Fruit fly (Drosophila melanogaster) ovary, adult (tissue): ENCODE results near the gene kuk.

ENCODE experiments used
- CG17801 ChIP-seq: fragments of 200-800 bp; optimal IDR thresholded peaks from 2 replicates; lab custom pipeline; 2019; ENCODE audit warnings: missing biosample characterization, mild to moderate bottlenecking, missing genetic modification characterization, moderate library complexity; ENCODE audit not compliant: partially characterized antibody

kuk gene

dm6 chr3R:17079859-17080255 lies at the start of gene kuk, which contains the start of gene Keap1:
Gene kuk (plus strand): TSS chr3R:17080244.
Gene Keap1 (minus strand): TSS chr3R:17079945.
- peak; percentile 52 for TF ChIP-seq CG17801 (GFP tag; lab: Kevin White, UChicago)

dm6 chr3R:17031502-17031901 lies 48.5 kb upstream of the kuk start, which contains the start of gene CG31268:
Gene CG31268 (plus strand): TSS chr3R:17031802.
- no peak for TF ChIP-seq CG17801 (GFP tag; lab: Kevin White, UChicago)

dm6 chr3R:17035945-17036344 lies 44.1 kb upstream of the kuk start, which contains the start of gene CG4009:
Gene CG4009 (minus strand): TSS chr3R:17036045.
- no peak for TF ChIP-seq CG17801 (GFP tag; lab: Kevin White, UChicago)

dm6 chr3R:17039993-17040807 lies 39.8 kb upstream of the kuk start, which contains the start of the genes CG18213 and Trm7-32:
Gene CG18213 (minus strand): TSS chr3R:17040203.
Gene Trm7-32 (plus strand): TSS chr3R:17040682.
- no peak for TF ChIP-seq CG17801 (GFP tag; lab: Kevin White, UChicago)

dm6 chr3R:17042838-17043569 lies 37.0 kb upstream of the kuk start, which contains the start of the genes bdwf and Patr-1:
Gene bdwf (minus strand): TSS chr3R:17043136.
Gene Patr-1 (plus strand): TSS chr3R:17043564.
- TF ChIP-seq CG17801 (GFP tag; lab: Kevin White, UChicago), result no peak

- TF ChIP-seq CG17801 (GFP tag; lab: Kevin White, UChicago), result no peak
Observed at dm6 chr3R:17043570-17043923, 36.5 kb upstream of the kuk start.

dm6 chr3R:17048867-17049266 lies 31.2 kb upstream of the kuk start:
- TF ChIP-seq CG17801 (GFP tag; lab: Kevin White, UChicago), result no peak

- TF ChIP-seq CG17801 (GFP tag; lab: Kevin White, UChicago), result no peak
Observed at dm6 chr3R:17052465-17053149, 27.4 kb upstream of the kuk start.

- TF ChIP-seq CG17801 (GFP tag; lab: Kevin White, UChicago), result peak; percentile 23
Observed at dm6 chr3R:17053415-17054177, 26.4 kb upstream of the kuk start, which contains the start of gene Dad. Gene Dad (plus strand): TSS chr3R:17054007.

dm6 chr3R:17054528-17054927 lies 25.5 kb upstream of the kuk start:
- TF ChIP-seq CG17801 (GFP tag; lab: Kevin White, UChicago), result no peak

- peak; percentile 32 for TF ChIP-seq CG17801 (GFP tag; lab: Kevin White, UChicago)
Observed at dm6 chr3R:17056183-17056904, 23.7 kb upstream of the kuk start.

dm6 chr3R:17056905-17057251 lies 23.2 kb upstream of the kuk start:
- no peak for TF ChIP-seq CG17801 (GFP tag; lab: Kevin White, UChicago)

dm6 chr3R:17059100-17059810 lies 20.8 kb upstream of the kuk start:
- no peak for TF ChIP-seq CG17801 (GFP tag; lab: Kevin White, UChicago)
